Fruit fly (Drosophila melanogaster) whole organism, larva: ENCODE data around the gene CG33795.

Experiments
- noc ChIP-seq: fragments of 200-800 bp; sonication (Bioruptor generic); optimal IDR thresholded peaks from 3 replicates; lab custom pipeline; 2019; ENCODE audit warnings: missing biosample characterization, mild to moderate bottlenecking, missing genetic modification characterization, moderate library complexity

Gene CG33795

dm6 chr3L:16150850-16151515 lies 20.2 kb downstream of the CG33795 start:
- TF ChIP-seq noc (tag; lab: Kevin White, UChicago): no peak

dm6 chr3L:16150161-16150538 lies 21.0 kb downstream of the CG33795 start:
- TF ChIP-seq noc (tag; lab: Kevin White, UChicago): no peak

dm6 chr3L:16149418-16150160 lies 21.6 kb downstream of the CG33795 start:
- TF ChIP-seq noc (tag; lab: Kevin White, UChicago): peak; percentile 40

dm6 chr3L:16147819-16148236 lies 23.4 kb downstream of the CG33795 start:
- no peak for TF ChIP-seq noc (tag; lab: Kevin White, UChicago)

dm6 chr3L:16147325-16147724 lies 23.9 kb downstream of the CG33795 start:
- TF ChIP-seq noc (tag; lab: Kevin White, UChicago): no peak

dm6 chr3L:16146539-16146934 lies 24.6 kb downstream of the CG33795 start:
- peak; percentile 71 for TF ChIP-seq noc (tag; lab: Kevin White, UChicago)

dm6 chr3L:16145931-16146538 lies 25.1 kb downstream of the CG33795 start:
- no peak for TF ChIP-seq noc (tag; lab: Kevin White, UChicago)

- no peak for TF ChIP-seq noc (tag; lab: Kevin White, UChicago)
Measured at dm6 chr3L:16145282-16145681, 25.9 kb downstream of the CG33795 start.

dm6 chr3L:16143685-16144539 lies 27.3 kb downstream of the CG33795 start, which contains the start of gene CG32152:
Gene CG32152, minus strand, starts transcription at chr3L:16144036.
- no peak for TF ChIP-seq noc (tag; lab: Kevin White, UChicago)

dm6 chr3L:16141556-16141955 lies 29.6 kb downstream of the CG33795 start:
- no peak for TF ChIP-seq noc (tag; lab: Kevin White, UChicago)

dm6 chr3L:16139131-16139530 lies 32.0 kb downstream of the CG33795 start:
- TF ChIP-seq noc (tag; lab: Kevin White, UChicago): no peak

dm6 chr3L:16137779-16138178 lies 33.4 kb downstream of the CG33795 start, which contains the start of gene CG5157:
Gene CG5157, minus strand, starts transcription at chr3L:16137879.
- TF ChIP-seq noc (tag; lab: Kevin White, UChicago): no peak

- peak; percentile 82 for TF ChIP-seq noc (tag; lab: Kevin White, UChicago)
Measured at dm6 chr3L:16136819-16137553, 34.2 kb downstream of the CG33795 start.

- no peak for TF ChIP-seq noc (tag; lab: Kevin White, UChicago)
Measured at dm6 chr3L:16132067-16132418, 39.1 kb downstream of the CG33795 start.
